Fruit fly (Drosophila melanogaster) whole organism: Measurements from ENCODE around the gene CG5466.

Experiments used
- CG8478 ChIP-seq: fragments of >200 bp; optimal IDR thresholded peaks from 2 replicates; lab custom pipeline; 2018; ENCODE audit warnings: inconsistent platforms
- Dll ChIP-seq: fragments of >200 bp; optimal IDR thresholded peaks from 2 replicates; lab custom pipeline; 2017
- EcR ChIP-seq, 2 experiments: fragments of >200 bp; optimal IDR thresholded peaks; 2 replicates each; lab custom pipeline; 2017; ENCODE audit warnings: missing biosample characterization in 2 of 2, missing genetic modification characterization in 2 of 2, missing genetic modification reagents in 2 of 2
- pan ChIP-seq: fragments of >200 bp; optimal IDR thresholded peaks from 2 replicates; lab custom pipeline; 2017
- psq ChIP-seq: fragments of >200 bp; optimal IDR thresholded peaks from 2 replicates; lab custom pipeline; 2017
- usp ChIP-seq: fragments of >200 bp; optimal IDR thresholded peaks from 2 replicates; lab custom pipeline; 2017; ENCODE audit warnings: missing biosample characterization, missing genetic modification characterization, mixed read lengths

Gene CG5466

dm6 chr3R:20617583-20617982, at the start of gene CG5466:
Gene CG5466, plus strand, starts transcription at chr3R:20617883.
- no peak for TF ChIP-seq pan (lab: Kevin White, UChicago)
- no peak for TF ChIP-seq usp (GFP tag; lab: Kevin White, UChicago)
- TF ChIP-seq CG8478 (lab: Kevin White, UChicago), result no peak
- TF ChIP-seq psq, result no peak
- no peak for TF ChIP-seq Dll (lab: Kevin White, UChicago)
- no peak for TF ChIP-seq EcR (GFP tag; optimal IDR thresholded peaks at IDR 0.05; lab: Kevin White, UChicago)

DNA sequence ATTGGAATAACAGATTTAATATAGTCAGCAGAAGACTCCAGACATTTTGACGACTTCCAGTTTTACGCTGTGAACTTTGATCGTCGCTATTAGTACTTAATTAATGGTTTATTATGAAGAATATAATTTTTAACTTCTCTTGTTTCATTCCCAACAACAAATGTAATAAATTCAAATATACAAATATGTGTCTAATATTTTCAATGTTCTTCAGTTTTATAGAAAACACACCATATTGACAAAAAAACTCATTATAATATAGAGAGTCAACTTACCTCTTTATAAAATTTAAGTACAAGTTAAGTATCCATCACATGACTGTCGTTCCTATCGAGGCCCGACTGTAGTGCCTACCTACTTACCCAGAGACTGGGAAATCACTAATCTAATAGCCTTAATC, 44.4 kb upstream of the CG5466 start:
- no peak for TF ChIP-seq EcR (GFP tag; optimal IDR thresholded peaks at IDR 0.05; lab: Kevin White, UChicago)
- no peak for TF ChIP-seq CG8478 (lab: Kevin White, UChicago)
- no peak for TF ChIP-seq pan (lab: Kevin White, UChicago)
- no peak for TF ChIP-seq psq
- TF ChIP-seq usp (GFP tag; lab: Kevin White, UChicago), result no peak
- TF ChIP-seq Dll (lab: Kevin White, UChicago), result no peak

DNA sequence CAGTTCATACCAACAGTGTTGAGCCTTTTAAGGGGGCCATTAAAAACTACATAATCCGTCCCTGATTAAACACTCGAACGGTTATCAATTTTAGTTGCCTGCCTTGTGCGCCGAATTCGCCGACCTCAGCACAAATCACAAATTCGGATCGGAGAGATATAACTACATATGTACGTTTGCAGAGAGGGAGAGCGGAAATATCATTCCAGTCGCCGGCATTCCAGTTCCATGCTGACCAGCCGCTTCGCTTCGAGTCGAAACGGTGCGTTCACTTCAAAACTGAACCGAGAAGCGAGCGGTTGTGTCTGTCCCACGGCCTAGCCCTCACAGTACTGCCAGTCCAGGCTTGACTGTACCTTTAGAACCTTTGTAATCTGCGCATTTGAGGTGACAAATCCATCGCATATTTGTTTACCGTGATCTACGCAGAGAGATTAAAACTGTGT, 43.1 kb upstream of the CG5466 start:
- TF ChIP-seq EcR (GFP tag; optimal IDR thresholded peaks at IDR 0.05; lab: Kevin White, UChicago) (no peak), CG8478 (lab: Kevin White, UChicago) (no peak), pan (lab: Kevin White, UChicago) (no peak), psq (no peak), usp (GFP tag; lab: Kevin White, UChicago) (no peak), Dll (lab: Kevin White, UChicago) (no peak)

DNA sequence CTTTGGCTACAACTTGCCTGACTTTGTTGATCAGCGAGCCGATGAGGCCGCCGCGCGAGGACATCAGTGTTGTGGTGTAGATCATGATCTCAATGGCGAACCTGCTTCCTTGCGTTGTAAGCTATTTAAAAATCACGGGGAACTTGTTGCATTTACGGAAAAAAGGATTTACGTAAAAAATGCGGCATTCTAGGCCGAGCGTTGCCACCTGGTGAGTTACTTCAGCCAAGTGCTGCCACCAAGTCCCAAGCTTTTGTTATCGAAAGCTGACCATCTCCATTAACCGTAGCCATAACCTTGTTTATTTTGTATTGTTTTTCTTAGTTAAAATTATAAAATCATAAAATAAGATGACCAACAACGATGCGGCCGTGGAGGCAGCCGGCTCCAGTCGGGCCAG, 40.9 kb upstream of the CG5466 start, which contains the start of the genes TFAM and CG5412:
Gene TFAM (minus strand): TSS at position 222 of the 400 bp plus-strand sequence.
Gene CG5412 (plus strand): TSS at position 265 of the 400 bp plus-strand sequence.
- TF ChIP-seq pan (lab: Kevin White, UChicago) (no peak), CG8478 (lab: Kevin White, UChicago) (no peak), psq (no peak), Dll (lab: Kevin White, UChicago) (no peak), EcR (GFP tag; optimal IDR thresholded peaks at IDR 0.05; lab: Kevin White, UChicago) (no peak), usp (GFP tag; lab: Kevin White, UChicago) (no peak)

DNA sequence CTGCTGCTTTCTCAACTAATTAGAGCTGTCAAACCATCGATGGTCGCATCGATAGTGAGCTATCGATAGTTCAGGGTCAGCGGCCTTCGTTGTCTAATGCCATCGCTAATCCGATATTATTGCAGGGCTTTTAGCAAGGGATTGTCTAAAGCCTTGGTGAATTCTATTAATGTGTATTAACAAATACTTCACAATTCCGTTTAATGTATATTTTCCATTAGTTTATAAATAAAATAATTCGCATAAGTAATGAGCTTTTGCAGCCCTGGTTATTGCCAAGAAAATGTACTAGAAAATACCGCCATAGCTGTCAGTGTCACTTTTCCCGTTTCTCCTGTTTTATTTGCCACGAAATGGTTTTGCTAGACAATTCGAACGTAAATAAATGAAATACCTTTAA, 37.9 kb upstream of the CG5466 start, which contains the start of the genes EloB and Srp14:
Gene EloB (minus strand): TSS at position 35 of the 400 bp plus-strand sequence.
Gene Srp14 (plus strand): TSS at position 300 of the 400 bp plus-strand sequence.
- no peak for TF ChIP-seq psq
- TF ChIP-seq CG8478 (lab: Kevin White, UChicago), result no peak
- TF ChIP-seq Dll (lab: Kevin White, UChicago), result no peak
- no peak for TF ChIP-seq pan (lab: Kevin White, UChicago)
- no peak for TF ChIP-seq usp (GFP tag; lab: Kevin White, UChicago)
- no peak for TF ChIP-seq EcR (GFP tag; optimal IDR thresholded peaks at IDR 0.05; lab: Kevin White, UChicago)

dm6 chr3R:20581376-20581775, 36.3 kb upstream of the CG5466 start, which contains the start of gene CG34008:
Gene CG34008, minus strand, starts transcription at chr3R:20581522.
- TF ChIP-seq psq (no peak), pan (lab: Kevin White, UChicago) (no peak), usp (GFP tag; lab: Kevin White, UChicago) (no peak), CG8478 (lab: Kevin White, UChicago) (no peak), EcR (GFP tag; optimal IDR thresholded peaks at IDR 0.05; lab: Kevin White, UChicago) (no peak), Dll (lab: Kevin White, UChicago) (no peak)

- TF ChIP-seq EcR (GFP tag; optimal IDR thresholded peaks at IDR 0.05; lab: Kevin White, UChicago) (no peak), usp (GFP tag; lab: Kevin White, UChicago) (no peak), psq (no peak), CG8478 (lab: Kevin White, UChicago) (no peak), Dll (lab: Kevin White, UChicago) (no peak), pan (lab: Kevin White, UChicago) (no peak)
Observed at dm6 chr3R:20585566-20585965, 32.1 kb upstream of the CG5466 start, which contains the start of gene CG16953. Gene CG16953, minus strand, starts transcription at chr3R:20585833.

- TF ChIP-seq usp (GFP tag; lab: Kevin White, UChicago), result no peak
- TF ChIP-seq CG8478 (lab: Kevin White, UChicago), result no peak
- no peak for TF ChIP-seq EcR (GFP tag; optimal IDR thresholded peaks at IDR 0.05; lab: Kevin White, UChicago)
- TF ChIP-seq Dll (lab: Kevin White, UChicago), result no peak
- no peak for TF ChIP-seq psq
- no peak for TF ChIP-seq pan (lab: Kevin White, UChicago)
Observed at dm6 chr3R:20586409-20586808, 31.3 kb upstream of the CG5466 start.

DNA sequence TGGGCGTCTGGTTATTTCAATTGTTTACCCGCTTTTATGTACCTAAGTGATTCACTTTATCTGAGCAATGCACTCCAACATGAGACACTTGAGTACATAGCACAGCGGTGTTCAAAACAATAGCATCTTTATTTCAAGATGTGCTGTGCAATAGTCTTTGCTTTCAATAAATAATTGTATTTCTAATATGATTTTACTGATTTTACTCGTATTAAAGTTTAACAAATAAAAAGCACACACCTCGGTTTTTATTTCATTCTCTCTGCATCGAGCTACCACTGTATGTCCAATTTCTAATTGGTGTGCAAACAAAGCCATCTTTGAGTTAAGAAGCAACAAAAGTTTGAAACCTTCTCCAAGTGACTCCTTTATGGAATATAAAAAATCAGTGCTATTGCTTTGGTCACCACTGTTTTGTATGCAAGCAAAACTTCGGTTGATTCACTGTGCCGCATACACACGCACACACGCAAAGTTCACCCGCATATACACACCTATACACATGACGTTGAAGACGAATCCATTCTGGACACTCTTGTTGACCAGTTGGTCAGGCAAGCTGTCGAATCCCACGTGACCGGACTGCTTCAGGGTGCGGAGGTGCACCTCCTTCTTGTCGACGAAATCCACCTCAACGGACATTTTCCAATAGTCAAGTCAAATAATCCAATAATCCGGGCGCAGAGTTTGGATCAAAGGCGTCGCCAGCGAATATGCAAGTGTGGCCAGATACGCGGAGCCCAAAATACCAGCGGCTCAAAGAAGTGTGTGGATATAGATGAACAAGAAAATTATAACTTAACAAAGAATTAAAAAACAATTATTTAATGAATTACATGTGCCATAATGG, 29.8 kb upstream of the CG5466 start, which contains the start of gene Septin2:
Gene Septin2 (minus strand): TSS at position 727 of the 850 bp plus-strand sequence.
- TF ChIP-seq Dll (lab: Kevin White, UChicago), result no peak
- TF ChIP-seq psq, result no peak
- TF ChIP-seq EcR (GFP tag; optimal IDR thresholded peaks at IDR 0.05; lab: Kevin White, UChicago), result no peak
- no peak for TF ChIP-seq pan (lab: Kevin White, UChicago)
- no peak for TF ChIP-seq usp (GFP tag; lab: Kevin White, UChicago)
- TF ChIP-seq CG8478 (lab: Kevin White, UChicago), result no peak

- TF ChIP-seq pan (lab: Kevin White, UChicago), result no peak
- no peak for TF ChIP-seq CG8478 (lab: Kevin White, UChicago)
- TF ChIP-seq Dll (lab: Kevin White, UChicago), result no peak
- no peak for TF ChIP-seq EcR (GFP tag; optimal IDR thresholded peaks at IDR 0.05; lab: Kevin White, UChicago)
- no peak for TF ChIP-seq usp (GFP tag; lab: Kevin White, UChicago)
- no peak for TF ChIP-seq psq
Observed at dm6 chr3R:20588480-20588785, 29.2 kb upstream of the CG5466 start, which contains the start of gene Srp72. Gene Srp72, plus strand, starts transcription at chr3R:20588711.
